Worm (Caenorhabditis elegans) whole organism, early embryonic: ENCODE data around the gene ZC116.5.

Source experiments
- B0310.2 ChIP-seq: sonication (generic microtip); optimal IDR thresholded peaks from 2 replicates; lab custom pipeline; 2016; ENCODE audit warnings: mild to moderate bottlenecking, missing genetic modification characterization, missing compliant biosample characterization
- F13C5.2 ChIP-seq: sonication (generic microtip); optimal IDR thresholded peaks from 2 replicates; lab custom pipeline; 2017; ENCODE audit warnings: mild to moderate bottlenecking, missing genetic modification characterization, inconsistent platforms, missing compliant biosample characterization
- aly-1 ChIP-seq: sonication (generic microtip); optimal IDR thresholded peaks from 2 replicates; lab custom pipeline; 2016; ENCODE audit warnings: missing genetic modification characterization, missing compliant biosample characterization
- ama-1 ChIP-seq: fragments of 150-350 bp; optimal IDR thresholded peaks from 2 replicates; lab custom pipeline; 2014
- ceh-13 ChIP-seq: fragments of 200-800 bp; sonication (Bioruptor generic); optimal IDR thresholded peaks from 2 replicates; lab custom pipeline; 2018; ENCODE audit warnings: mild to moderate bottlenecking, missing genetic modification characterization, missing compliant biosample characterization
- ceh-36 ChIP-seq: sonication (generic microtip); optimal IDR thresholded peaks from 2 replicates; lab custom pipeline; 2016; ENCODE audit warnings: missing genetic modification characterization, inconsistent platforms, missing compliant biosample characterization
- ets-7 ChIP-seq: sonication (generic microtip); optimal IDR thresholded peaks from 2 replicates; lab custom pipeline; 2016; ENCODE audit warnings: missing genotype, missing genetic modification characterization, missing compliant biosample characterization
- flt-1 ChIP-seq: fragments of 200-800 bp; sonication (Bioruptor generic); IDR thresholded peaks from 2 replicates; pipeline ENCODE4 v1.3.6; 2022; ENCODE audit warnings: missing genetic modification characterization, missing compliant biosample characterization
- hmbx-1 ChIP-seq: sonication (generic microtip); optimal IDR thresholded peaks from 2 replicates; lab custom pipeline; 2016; ENCODE audit warnings: mild to moderate bottlenecking, missing genetic modification characterization, missing compliant biosample characterization
- hmg-4 ChIP-seq: fragments of 200-800 bp; sonication (Bioruptor generic); optimal IDR thresholded peaks from 2 replicates; lab custom pipeline; 2018; ENCODE audit warnings: mild to moderate bottlenecking, missing genetic modification characterization, missing compliant biosample characterization
- hnd-1 ChIP-seq: sonication (generic microtip); optimal IDR thresholded peaks from 2 replicates; lab custom pipeline; 2016; ENCODE audit warnings: missing genetic modification characterization, missing compliant biosample characterization
- pes-1 ChIP-seq: fragments of 200-800 bp; sonication (Bioruptor generic); IDR thresholded peaks from 2 replicates; pipeline ENCODE4 v1.3.6; 2022; ENCODE audit warnings: missing genetic modification reagents, missing genetic modification characterization, missing compliant biosample characterization
- scrt-1 ChIP-seq: fragments of 200-800 bp; sonication (Bioruptor generic); IDR thresholded peaks from 2 replicates; pipeline ENCODE4 v1.3.6; 2022; ENCODE audit warnings: missing genetic modification characterization, missing compliant biosample characterization
- sea-1 ChIP-seq: fragments of 200-800 bp; sonication (Bioruptor generic); conservative IDR thresholded peaks from 2 replicates; pipeline ENCODE4 v1.3.6; 2022; ENCODE audit warnings: missing genetic modification characterization, missing compliant biosample characterization
- tbx-11 ChIP-seq: fragments of 200-800 bp; sonication (Bioruptor generic); IDR thresholded peaks from 2 replicates; pipeline ENCODE4 v1.3.6; 2022; ENCODE audit warnings: missing genetic modification characterization, missing compliant biosample characterization
- tbx-37 ChIP-seq: fragments of 200-800 bp; sonication (Bioruptor generic); conservative IDR thresholded peaks from 2 replicates; pipeline ENCODE4 v1.3.6; 2022; ENCODE audit warnings: missing genetic modification reagents, missing genetic modification characterization, missing compliant biosample characterization
- tra-4 ChIP-seq: sonication (generic microtip); optimal IDR thresholded peaks from 2 replicates; lab custom pipeline; 2017; ENCODE audit warnings: missing genetic modification characterization, missing compliant biosample characterization

The ZC116.5 gene

ce11 chrV:12612118-12612517 lies 3.4 kb upstream of the ZC116.5 start, which contains the start of gene cyc-2.2:
cyc-2.2 (minus strand) TSS chrV:12612218.
- TF ChIP-seq hnd-1 (tag; lab: Kevin White, UChicago) (no peak), sea-1 (no peak), ceh-36 (tag; lab: Kevin White, UChicago) (no peak), ceh-13 (GFP tag; lab: Kevin White, UChicago) (no peak), tra-4 (tag; lab: Kevin White, UChicago) (no peak), ama-1 (lab: Kevin White, UChicago) (no peak), F13C5.2 (tag; lab: Kevin White, UChicago) (no peak), flt-1 (no peak), ets-7 (tag; lab: Kevin White, UChicago) (no peak), tbx-11 (GFP tag; lab: Robert Waterston, UW) (no peak), pes-1 (GFP tag; lab: Robert Waterston, UW) (no peak), B0310.2 (no peak), tbx-37 (GFP tag; lab: Robert Waterston, UW) (no peak)

ce11 chrV:12611029-12611428 lies 2.3 kb upstream of the ZC116.5 start, which contains the start of gene cubn-1:
cubn-1 (plus strand) TSS chrV:12611329.
- TF ChIP-seq tbx-37 (GFP tag; lab: Robert Waterston, UW) (no peak), F13C5.2 (tag; lab: Kevin White, UChicago) (no peak), pes-1 (GFP tag; lab: Robert Waterston, UW) (no peak), aly-1 (tag; lab: Kevin White, UChicago) (no peak), tbx-11 (GFP tag; lab: Robert Waterston, UW) (no peak), sea-1 (no peak), hmg-4 (GFP tag; lab: Kevin White, UChicago) (no peak), flt-1 (no peak), scrt-1 (GFP tag; lab: Robert Waterston, UW) (no peak), hnd-1 (tag; lab: Kevin White, UChicago) (no peak), B0310.2 (no peak), ceh-36 (tag; lab: Kevin White, UChicago) (no peak), ceh-13 (GFP tag; lab: Kevin White, UChicago) (no peak), tra-4 (tag; lab: Kevin White, UChicago) (no peak)

ce11 chrV:12609526-12609925 lies 769 bp upstream of the ZC116.5 start, which contains the start of gene ZC116.1:
ZC116.1 (plus strand) TSS chrV:12609826.
- no peak for TF ChIP-seq tra-4 (tag; lab: Kevin White, UChicago)
- no peak for TF ChIP-seq ceh-36 (tag; lab: Kevin White, UChicago)
- no peak for TF ChIP-seq scrt-1 (GFP tag; lab: Robert Waterston, UW)
- TF ChIP-seq aly-1 (tag; lab: Kevin White, UChicago) = no peak
- TF ChIP-seq tbx-11 (GFP tag; lab: Robert Waterston, UW) = no peak
- TF ChIP-seq tbx-37 (GFP tag; lab: Robert Waterston, UW) = no peak
- TF ChIP-seq B0310.2 = no peak
- TF ChIP-seq F13C5.2 (tag; lab: Kevin White, UChicago) = no peak
- TF ChIP-seq ceh-13 (GFP tag; lab: Kevin White, UChicago) = no peak
- no peak for TF ChIP-seq ama-1 (lab: Kevin White, UChicago)
- no peak for TF ChIP-seq flt-1
- no peak for TF ChIP-seq ets-7 (tag; lab: Kevin White, UChicago)
- no peak for TF ChIP-seq hmbx-1 (tag; lab: Kevin White, UChicago)
- no peak for TF ChIP-seq pes-1 (GFP tag; lab: Robert Waterston, UW)
- TF ChIP-seq hmg-4 (GFP tag; lab: Kevin White, UChicago) = no peak
- no peak for TF ChIP-seq hnd-1 (tag; lab: Kevin White, UChicago)

- TF ChIP-seq ceh-13 (GFP tag; lab: Kevin White, UChicago) (no peak), aly-1 (tag; lab: Kevin White, UChicago) (no peak), scrt-1 (GFP tag; lab: Robert Waterston, UW) (no peak), sea-1 (no peak), pes-1 (GFP tag; lab: Robert Waterston, UW) (no peak), ama-1 (lab: Kevin White, UChicago) (no peak), ets-7 (tag; lab: Kevin White, UChicago) (no peak), F13C5.2 (tag; lab: Kevin White, UChicago) (no peak), hmbx-1 (tag; lab: Kevin White, UChicago) (no peak), tbx-11 (GFP tag; lab: Robert Waterston, UW) (no peak), tra-4 (tag; lab: Kevin White, UChicago) (no peak), hmg-4 (GFP tag; lab: Kevin White, UChicago) (no peak), tbx-37 (GFP tag; lab: Robert Waterston, UW) (no peak), flt-1 (no peak), ceh-36 (tag; lab: Kevin White, UChicago) (no peak)
These were observed 1.6 kb downstream of the ZC116.5 start, which contains the start of gene erg-28 for ce11 chrV:12607113-12607512. erg-28 (plus strand) TSS chrV:12607413.

ce11 chrV:12601835-12602234 lies 6.9 kb downstream of the ZC116.5 start:
- no peak for TF ChIP-seq tbx-11 (GFP tag; lab: Robert Waterston, UW)
- no peak for TF ChIP-seq hmbx-1 (tag; lab: Kevin White, UChicago)

- TF ChIP-seq aly-1 (tag; lab: Kevin White, UChicago) (no peak), hmg-4 (GFP tag; lab: Kevin White, UChicago) (no peak), ceh-36 (tag; lab: Kevin White, UChicago) (no peak), ama-1 (lab: Kevin White, UChicago) (no peak), pes-1 (GFP tag; lab: Robert Waterston, UW) (no peak), flt-1 (no peak)
These were observed 9.1 kb downstream of the ZC116.5 start, which contains the start of gene C14C10.5 for ce11 chrV:12599510-12600242. C14C10.5 (plus strand) TSS chrV:12600192.

- TF ChIP-seq sea-1 (no peak), aly-1 (tag; lab: Kevin White, UChicago) (no peak), B0310.2 (no peak), flt-1 (no peak), tbx-11 (GFP tag; lab: Robert Waterston, UW) (no peak), hnd-1 (tag; lab: Kevin White, UChicago) (no peak), ama-1 (lab: Kevin White, UChicago) (no peak)
These were observed 9.6 kb downstream of the ZC116.5 start, which contains the start of the genes C14C10.10 and ril-2 for ce11 chrV:12599110-12599509. C14C10.10 (minus strand) TSS chrV:12599128. ril-2 (minus strand) TSS chrV:12599157.
